Worm (Caenorhabditis elegans): Measurements from ENCODE around the gene srw-19.

Gene srw-19

ce11 chrV:15281279-15281949 lies at the start of gene srw-19, which contains the start of gene srx-51:
TSS of gene srw-19 (minus strand) at chrV:15281379.
TSS of gene srx-51 (plus strand) at chrV:15281899.
- no peak for TF ChIP-seq ces-1 (GFP tag; optimal IDR thresholded peaks at IDR 0.05)
- TF ChIP-seq lin-1 (GFP tag; IDR thresholded peaks at IDR 0.05): no peak
- no peak for TF ChIP-seq nhr-41 (GFP tag; IDR thresholded peaks at IDR 0.05)
- TF ChIP-seq ZK546.5 (tag; optimal IDR thresholded peaks at IDR 0.05): no peak
- no peak for TF ChIP-seq zfp-2 (tag; optimal IDR thresholded peaks at IDR 0.05)
- TF ChIP-seq tra-1 (GFP tag; IDR thresholded peaks at IDR 0.05): no peak
- TF ChIP-seq unc-39 (tag; optimal IDR thresholded peaks at IDR 0.05): no peak
- TF ChIP-seq dmd-8 (GFP tag; IDR thresholded peaks at IDR 0.05): no peak
- TF ChIP-seq lim-7 (GFP tag; IDR thresholded peaks at IDR 0.05): no peak
- TF ChIP-seq lsy-2 (tag; optimal IDR thresholded peaks at IDR 0.05): no peak
- no peak for TF ChIP-seq F49E8.2 (tag; optimal IDR thresholded peaks at IDR 0.05; ENCODE audit: borderline replicate concordance)
- no peak for TF ChIP-seq nhr-76 (tag; optimal IDR thresholded peaks at IDR 0.05)

- TF ChIP-seq daf-19 (GFP tag; conservative IDR thresholded peaks at IDR 0.05) (no peak), skn-1 (tag; optimal IDR thresholded peaks at IDR 0.05) (no peak), zip-2 (tag; optimal IDR thresholded peaks at IDR 0.05) (no peak), nhr-28 (tag; optimal IDR thresholded peaks at IDR 0.05) (no peak), mdl-1 (tag; optimal IDR thresholded peaks at IDR 0.05) (no peak), R02D3.7 (tag; optimal IDR thresholded peaks at IDR 0.05) (no peak), mep-1 (tag; optimal IDR thresholded peaks at IDR 0.05) (no peak), hlh-11 (tag; optimal IDR thresholded peaks at IDR 0.05) (no peak), nhr-111 (GFP tag; optimal IDR thresholded peaks at IDR 0.05) (no peak), attf-4 (tag; optimal IDR thresholded peaks at IDR 0.05) (no peak), zag-1 (tag; optimal IDR thresholded peaks at IDR 0.05) (no peak), F44E2.7 (GFP tag; IDR thresholded peaks at IDR 0.05) (no peak), F26F4.8 (GFP tag; conservative IDR thresholded peaks at IDR 0.05) (no peak), rbr-2 (tag; optimal IDR thresholded peaks at IDR 0.05) (no peak), ceh-28 (tag; optimal IDR thresholded peaks at IDR 0.05) (no peak), pha-4 (GFP tag; IDR thresholded peaks at IDR 0.05) (no peak), pha-4 (tag; optimal IDR thresholded peaks at IDR 0.05) (no peak), T20F7.1 (GFP tag; optimal IDR thresholded peaks at IDR 0.05) (no peak), aha-1 (tag) (no peak)
Observed at ce11 chrV:15330314-15330713, 49.1 kb upstream of the srw-19 start, which contains the start of gene srh-295. TSS of gene srh-295 (plus strand) at chrV:15330614.

ce11 chrV:15327745-15328447 lies 46.7 kb upstream of the srw-19 start, which contains the start of gene ZK1037.6:
TSS of gene ZK1037.6 (minus strand) at chrV:15327795.
- TF ChIP-seq daf-19 (GFP tag; conservative IDR thresholded peaks at IDR 0.05) (no peak), daf-16 (GFP tag; optimal IDR thresholded peaks at IDR 0.05) (no peak), daf-16 (tag; optimal IDR thresholded peaks at IDR 0.05) (peak; percentile 15), ceh-62 (tag; optimal IDR thresholded peaks at IDR 0.05) (no peak), nhr-28 (tag; optimal IDR thresholded peaks at IDR 0.05) (peak; percentile 0), vab-7 (GFP tag; IDR thresholded peaks at IDR 0.05) (no peak), Y48G9A.11 (GFP tag; IDR thresholded peaks at IDR 0.05) (no peak), nhr-237 (tag; optimal IDR thresholded peaks at IDR 0.05) (no peak), pqm-1 (tag; optimal IDR thresholded peaks at IDR 0.05) (peak; percentile 9)

Data from whole organism, L4 larva.